Fruit fly (Drosophila melanogaster) whole organism, embryonic: Measurements from ENCODE around the gene CG15922.
A peak's percentile ranks its signal among the peaks of the same experiment; 100 is the strongest.

Experiments
- Awh ChIP-seq: fragments of 200-800 bp; sonication (Bioruptor generic); IDR thresholded peaks from 2 replicates; pipeline ENCODE4, ENCODE4 v1.3.6; 2022; ENCODE audit warnings: missing biosample characterization, missing genetic modification characterization
- BEAF-32 ChIP-seq: fragments of 200-800 bp; sonication (Bioruptor generic); optimal IDR thresholded peaks from 3 replicates; lab custom pipeline; 2017; ENCODE audit warnings: missing biosample characterization, missing genetic modification characterization, mild to moderate bottlenecking, moderate library complexity, missing genetic modification reagents
- BtbVII ChIP-seq: fragments of 200-800 bp; sonication (Bioruptor generic); optimal IDR thresholded peaks from 3 replicates; lab custom pipeline; 2017; ENCODE audit warnings: missing biosample characterization, mild to moderate bottlenecking, missing genetic modification characterization
- CG10209 ChIP-seq: fragments of 200-800 bp; sonication (Bioruptor generic); optimal IDR thresholded peaks from 3 replicates; lab custom pipeline; 2017; ENCODE audit warnings: missing biosample characterization, mild to moderate bottlenecking, missing genetic modification characterization, missing genetic modification reagents
- CG10654 ChIP-seq: fragments of 200-800 bp; sonication (Bioruptor generic); optimal IDR thresholded peaks from 2 replicates; lab custom pipeline; 2016; ENCODE audit warnings: missing biosample characterization, missing genetic modification characterization
- CG10979 ChIP-seq: fragments of 200-800 bp; sonication (Bioruptor generic); optimal IDR thresholded peaks from 2 replicates; lab custom pipeline; 2018; ENCODE audit warnings: missing biosample characterization, mild to moderate bottlenecking, missing genetic modification characterization, moderate library complexity
- CG11456 ChIP-seq: fragments of 200-800 bp; sonication (Bioruptor generic); IDR thresholded peaks from 3 replicates; pipeline ENCODE4 v1.3.6; 2022; ENCODE audit warnings: missing biosample characterization, missing genetic modification characterization
- CG13287 ChIP-seq: fragments of 200-800 bp; sonication (Bioruptor generic); IDR thresholded peaks from 2 replicates; pipeline ENCODE4 v1.3.6; 2022; ENCODE audit warnings: missing biosample characterization, missing genetic modification characterization; ENCODE audit not compliant: partially characterized antibody
- CG15514 ChIP-seq: fragments of 200-800 bp; sonication (Bioruptor generic); optimal IDR thresholded peaks from 3 replicates; lab custom pipeline; 2017; ENCODE audit warnings: missing biosample characterization, missing genetic modification characterization, mild to moderate bottlenecking, moderate library complexity, missing genetic modification reagents
- CG1602 ChIP-seq: fragments of 200-800 bp; sonication (Bioruptor generic); optimal IDR thresholded peaks from 3 replicates; lab custom pipeline; 2016; ENCODE audit warnings: missing biosample characterization, missing genetic modification characterization
- CG18619 ChIP-seq: fragments of 200-800 bp; sonication (Bioruptor generic); optimal IDR thresholded peaks from 3 replicates; lab custom pipeline; 2017; ENCODE audit warnings: missing biosample characterization, mild to moderate bottlenecking, missing genetic modification characterization
- CG2199 ChIP-seq: fragments of 200-800 bp; sonication (Bioruptor generic); IDR thresholded peaks from 3 replicates; pipeline ENCODE4 v1.3.6; 2022; ENCODE audit warnings: missing biosample characterization, missing genetic modification characterization
- CG2202 ChIP-seq: fragments of 200-800 bp; sonication (Bioruptor generic); optimal IDR thresholded peaks from 2 replicates; lab custom pipeline; 2018; ENCODE audit warnings: missing biosample characterization, mild to moderate bottlenecking, missing genetic modification characterization
- CG34224 ChIP-seq: fragments of 200-800 bp; sonication (Bioruptor generic); IDR thresholded peaks from 3 replicates; pipeline ENCODE4 v1.3.6; 2022; ENCODE audit warnings: missing biosample characterization, missing genetic modification characterization; ENCODE audit not compliant: partially characterized antibody
- CG4424 ChIP-seq: fragments of 200-800 bp; sonication (Bioruptor generic); optimal IDR thresholded peaks from 3 replicates; lab custom pipeline; 2016; ENCODE audit warnings: missing biosample characterization, missing genetic modification characterization
- CG6254 ChIP-seq: fragments of 200-800 bp; sonication (Bioruptor generic); optimal IDR thresholded peaks from 3 replicates; lab custom pipeline; 2017; ENCODE audit warnings: mild to moderate bottlenecking, missing biosample characterization, missing genetic modification reagents, missing genetic modification characterization
- CG8388 ChIP-seq: fragments of 200-800 bp; sonication (Bioruptor generic); optimal IDR thresholded peaks from 2 replicates; lab custom pipeline; 2019; ENCODE audit warnings: missing biosample characterization, mild to moderate bottlenecking, missing genetic modification characterization, moderate library complexity
- CG8478 ChIP-seq: fragments of >200 bp; optimal IDR thresholded peaks from 2 replicates; lab custom pipeline; 2018
- CG9437 ChIP-seq: fragments of 200-800 bp; sonication (Bioruptor generic); optimal IDR thresholded peaks from 2 replicates; lab custom pipeline; 2018; ENCODE audit warnings: missing biosample characterization, mild to moderate bottlenecking, missing genetic modification characterization
- Deaf1 ChIP-seq: fragments of 200-800 bp; optimal IDR thresholded peaks from 3 replicates; lab custom pipeline; 2019; ENCODE audit warnings: missing biosample characterization, mild to moderate bottlenecking, missing genetic modification characterization, moderate library complexity
- Doc2 ChIP-seq: fragments of 200-800 bp; sonication (Bioruptor generic); IDR thresholded peaks from 2 replicates; pipeline ENCODE4 v1.3.6; 2022; ENCODE audit warnings: missing biosample characterization, missing genetic modification characterization
- E2f1 ChIP-seq: fragments of 200-800 bp; sonication (Bioruptor generic); IDR thresholded peaks from 2 replicates; pipeline ENCODE4 v1.3.6; 2022; ENCODE audit warnings: missing biosample characterization, missing genetic modification characterization
- Eip74EF ChIP-seq, 2 experiments: fragments of 200-800 bp in 1 of 2; fragments of >200 bp in 1 of 2; sonication (Bioruptor generic) in 1 of 2; optimal IDR thresholded peaks; 2 replicates each; lab custom pipeline; 2017 to 2019; ENCODE audit warnings: missing biosample characterization in 2 of 2, missing genetic modification characterization in 2 of 2, mild to moderate bottlenecking in 1 of 2, moderate library complexity in 1 of 2
- Ets65A ChIP-seq: fragments of 200-800 bp; sonication (Bioruptor generic); peaks from one replicate; lab custom pipeline; 2016; ENCODE audit warnings: missing biosample characterization, missing genetic modification characterization
- Ets97D ChIP-seq: fragments of 200-800 bp; sonication (Bioruptor generic); optimal IDR thresholded peaks from 3 replicates; lab custom pipeline; 2016; ENCODE audit warnings: missing biosample characterization, missing genetic modification characterization
- HLH3B ChIP-seq: fragments of 200-800 bp; sonication (Bioruptor generic); IDR thresholded peaks from 2 replicates; pipeline ENCODE4 v1.3.6; 2022; ENCODE audit warnings: missing biosample characterization, missing genetic modification characterization
- Hand ChIP-seq: fragments of 200-800 bp; sonication (Bioruptor generic); optimal IDR thresholded peaks from 2 replicates; lab custom pipeline; 2017; ENCODE audit warnings: mild to moderate bottlenecking, missing biosample characterization, missing genetic modification reagents, missing genetic modification characterization
- Hmx ChIP-seq: fragments of 200-800 bp; sonication (Bioruptor generic); optimal IDR thresholded peaks from 2 replicates; lab custom pipeline; 2016; ENCODE audit warnings: missing biosample characterization, missing genetic modification characterization
- Hr78 ChIP-seq, 2 experiments: fragments of 200-800 bp in 1 of 2; fragments of >200 bp in 1 of 2; sonication (Bioruptor generic) in 1 of 2; optimal IDR thresholded peaks; 2 replicates each; lab custom pipeline; 2017 to 2019; ENCODE audit warnings: missing biosample characterization in 2 of 2, missing genetic modification characterization in 2 of 2, mild to moderate bottlenecking in 1 of 2, moderate library complexity in 1 of 2
- Lim3 ChIP-seq: fragments of 200-800 bp; sonication (Bioruptor generic); IDR thresholded peaks from 2 replicates; pipeline ENCODE4 v1.3.6; 2022; ENCODE audit warnings: missing biosample characterization, missing genetic modification characterization
- Rfx ChIP-seq: fragments of 200-800 bp; sonication (Bioruptor generic); IDR thresholded peaks from 2 replicates; pipeline ENCODE4 v1.3.6; 2022; ENCODE audit warnings: missing biosample characterization, missing genetic modification characterization
- Scr ChIP-seq: fragments of 200-800 bp; sonication (Bioruptor generic); IDR thresholded peaks from 2 replicates; pipeline ENCODE4 v1.3.6; 2022; ENCODE audit warnings: missing biosample characterization, missing genetic modification characterization; ENCODE audit not compliant: partially characterized antibody
- Trl ChIP-seq, 3 experiments: fragments of >200 bp in 2 of 3; fragments of 200-800 bp in 1 of 3; sonication (Bioruptor generic) in 1 of 3; optimal IDR thresholded peaks; 2 replicates in 1 of 3; 3 replicates in 2 of 3; lab custom pipeline; 2016 to 2017; ENCODE audit warnings: missing biosample characterization in 1 of 3, missing genetic modification characterization in 1 of 3
- br ChIP-seq: fragments of >200 bp; optimal IDR thresholded peaks from 2 replicates; lab custom pipeline; 2017
- da ChIP-seq: fragments of 200-800 bp; sonication (Bioruptor generic); optimal IDR thresholded peaks from 2 replicates; lab custom pipeline; 2016; ENCODE audit warnings: missing biosample characterization, missing genetic modification characterization
- dan ChIP-seq: fragments of 200-800 bp; sonication (Bioruptor generic); IDR thresholded peaks from 2 replicates; pipeline ENCODE4 v1.3.6; 2022; ENCODE audit warnings: missing biosample characterization, missing genetic modification characterization
- dati ChIP-seq: fragments of 200-800 bp; sonication (Bioruptor generic); IDR thresholded peaks from 2 replicates; pipeline ENCODE4 v1.3.6; 2022; ENCODE audit warnings: missing biosample characterization, missing genetic modification characterization
- dmrt11E ChIP-seq: fragments of 200-800 bp; sonication (Bioruptor generic); optimal IDR thresholded peaks from 3 replicates; lab custom pipeline; 2018; ENCODE audit warnings: missing biosample characterization, mild to moderate bottlenecking, missing genetic modification characterization, moderate library complexity
- emc ChIP-seq: fragments of 200-800 bp; sonication (Bioruptor generic); optimal IDR thresholded peaks from 2 replicates; lab custom pipeline; 2016; ENCODE audit warnings: missing biosample characterization, missing genetic modification characterization
- ems ChIP-seq: fragments of 200-800 bp; sonication (Bioruptor generic); optimal IDR thresholded peaks from 3 replicates; lab custom pipeline; 2016; ENCODE audit warnings: missing biosample characterization, missing genetic modification characterization
- ewg ChIP-seq: fragments of 200-800 bp; sonication (Bioruptor generic); optimal IDR thresholded peaks from 3 replicates; lab custom pipeline; 2017; ENCODE audit warnings: mild to moderate bottlenecking, missing biosample characterization, missing genetic modification reagents, missing genetic modification characterization
- gem ChIP-seq: fragments of 200-800 bp; sonication (Bioruptor generic); optimal IDR thresholded peaks from 2 replicates; lab custom pipeline; 2019; ENCODE audit warnings: missing biosample characterization, mild to moderate bottlenecking, missing genetic modification characterization, moderate library complexity
- org-1 ChIP-seq: fragments of 200-800 bp; sonication (Bioruptor generic); optimal IDR thresholded peaks from 2 replicates; lab custom pipeline; 2017; ENCODE audit warnings: missing biosample characterization, missing genetic modification characterization
- pfk ChIP-seq: fragments of 200-800 bp; sonication (Bioruptor generic); optimal IDR thresholded peaks from 2 replicates; lab custom pipeline; 2018; ENCODE audit warnings: missing biosample characterization, mild to moderate bottlenecking, missing genetic modification characterization, moderate library complexity
- pho ChIP-seq: fragments of 200-800 bp; sonication (Bioruptor generic); optimal IDR thresholded peaks from 2 replicates; lab custom pipeline; 2016; ENCODE audit warnings: missing biosample characterization, missing genetic modification characterization
- slou ChIP-seq: fragments of 200-800 bp; sonication (Bioruptor generic); optimal IDR thresholded peaks from 3 replicates; lab custom pipeline; 2016; ENCODE audit warnings: missing biosample characterization, missing genetic modification characterization
- sr ChIP-seq: fragments of 200-800 bp; sonication (Bioruptor generic); IDR thresholded peaks from 3 replicates; pipeline ENCODE4 v1.3.6; 2022; ENCODE audit warnings: missing biosample characterization, missing genetic modification characterization

The CG15922 gene

dm6 chr3R:20587630-20588479, 27.8 kb upstream of the CG15922 start, which contains the start of gene Septin2 (continued):
- no peak for TF ChIP-seq Scr (GFP tag; lab: Robert Waterston, UW)
- TF ChIP-seq CG11456 (GFP tag; lab: Robert Waterston, UW): peak; percentile 42; the same call in 1 of the 3 replicates
- no peak for TF ChIP-seq Doc2 (GFP tag; lab: Robert Waterston, UW)
- TF ChIP-seq CG1602: peak; percentile 73
- no peak for TF ChIP-seq da
- 0 out of 3 replicates have a peak, but pooled peaks have one; percentile 46 for TF ChIP-seq CG2199
- peak; percentile 77 for TF ChIP-seq BtbVII (GFP tag; lab: Kevin White, UChicago)
- peak; percentile 63 for TF ChIP-seq CG10654
- peak; percentile 46 for TF ChIP-seq pho (GFP tag; lab: Kevin White, UChicago)
- no peak for TF ChIP-seq pfk (GFP tag; lab: Kevin White, UChicago)
- peak; percentile 62 for TF ChIP-seq CG2202 (tag; lab: Kevin White, UChicago)
- TF ChIP-seq CG13287 (GFP tag; lab: Robert Waterston, UW): peak; percentile 36; the same call in 1 of the 2 replicates
- TF ChIP-seq Hmx: peak; percentile 12

dm6 chr3R:20586409-20586808, 26.3 kb upstream of the CG15922 start:
- peak; percentile 55 for TF ChIP-seq Ets65A
- peak; percentile 57 for TF ChIP-seq CG8478 (lab: Kevin White, UChicago)
- TF ChIP-seq CG18619 (GFP tag; lab: Kevin White, UChicago): no peak

- no peak for TF ChIP-seq Lim3
- no peak for TF ChIP-seq ems (GFP tag; lab: Kevin White, UChicago)
- TF ChIP-seq dmrt11E: no peak
- TF ChIP-seq CG10979: no peak
- no peak for TF ChIP-seq CG10209 (GFP tag; lab: Kevin White, UChicago)
- no peak for TF ChIP-seq Hr78 (GFP tag; optimal IDR thresholded peaks at IDR 0.05; lab: Kevin White, UChicago)
- TF ChIP-seq Rfx: no peak
- TF ChIP-seq CG15514 (GFP tag; lab: Kevin White, UChicago): peak; percentile 20
- peak; percentile 25 for TF ChIP-seq CG9437 (GFP tag; lab: Kevin White, UChicago)
- TF ChIP-seq sr (GFP tag; lab: Robert Waterston, UW): no peak
- TF ChIP-seq CG8388 (GFP tag; lab: Kevin White, UChicago): no peak
- TF ChIP-seq CG34224 (GFP tag; lab: Robert Waterston, UW): no peak
- no peak for TF ChIP-seq Trl (optimal IDR thresholded peaks at IDR 0.05; lab: Kevin White, UChicago)
- TF ChIP-seq Trl (GFP tag; optimal IDR thresholded peaks at IDR 0.05; lab: Kevin White, UChicago): no peak
- TF ChIP-seq Awh (GFP tag; lab: Robert Waterston, UW): no peak
- TF ChIP-seq ewg (GFP tag; lab: Kevin White, UChicago): no peak
- no peak for TF ChIP-seq CG8478 (lab: Kevin White, UChicago)
- no peak for TF ChIP-seq emc (GFP tag; lab: Kevin White, UChicago)
- TF ChIP-seq CG4424: no peak
- TF ChIP-seq org-1: no peak
- no peak for TF ChIP-seq gem (tag; lab: Kevin White, UChicago)
- TF ChIP-seq br (lab: Kevin White, UChicago): no peak
- TF ChIP-seq HLH3B (GFP tag; lab: Robert Waterston, UW): no peak
- peak; percentile 21 for TF ChIP-seq BEAF-32
- no peak for TF ChIP-seq Deaf1 (tag; lab: Kevin White, UChicago)
- no peak for TF ChIP-seq Hand
- no peak for TF ChIP-seq dan (GFP tag; lab: Robert Waterston, UW)
- TF ChIP-seq Ets97D (GFP tag; lab: Kevin White, UChicago): peak; percentile 38
- TF ChIP-seq E2f1 (GFP tag; lab: Robert Waterston, UW): no peak
- TF ChIP-seq dati: no peak
- no peak for TF ChIP-seq slou (GFP tag; lab: Kevin White, UChicago)
- TF ChIP-seq Eip74EF (GFP tag; optimal IDR thresholded peaks at IDR 0.05; lab: Kevin White, UChicago): no peak
- TF ChIP-seq CG6254 (GFP tag; lab: Kevin White, UChicago): no peak
Measured at dm6 chr3R:20585566-20585965, 25.5 kb upstream of the CG15922 start, which contains the start of gene CG16953. TSS of gene CG16953 (minus strand) at chr3R:20585833.
